Fruit fly (Drosophila melanogaster): Measurements from ENCODE around the gene Usp47.

Gene Usp47

DNA sequence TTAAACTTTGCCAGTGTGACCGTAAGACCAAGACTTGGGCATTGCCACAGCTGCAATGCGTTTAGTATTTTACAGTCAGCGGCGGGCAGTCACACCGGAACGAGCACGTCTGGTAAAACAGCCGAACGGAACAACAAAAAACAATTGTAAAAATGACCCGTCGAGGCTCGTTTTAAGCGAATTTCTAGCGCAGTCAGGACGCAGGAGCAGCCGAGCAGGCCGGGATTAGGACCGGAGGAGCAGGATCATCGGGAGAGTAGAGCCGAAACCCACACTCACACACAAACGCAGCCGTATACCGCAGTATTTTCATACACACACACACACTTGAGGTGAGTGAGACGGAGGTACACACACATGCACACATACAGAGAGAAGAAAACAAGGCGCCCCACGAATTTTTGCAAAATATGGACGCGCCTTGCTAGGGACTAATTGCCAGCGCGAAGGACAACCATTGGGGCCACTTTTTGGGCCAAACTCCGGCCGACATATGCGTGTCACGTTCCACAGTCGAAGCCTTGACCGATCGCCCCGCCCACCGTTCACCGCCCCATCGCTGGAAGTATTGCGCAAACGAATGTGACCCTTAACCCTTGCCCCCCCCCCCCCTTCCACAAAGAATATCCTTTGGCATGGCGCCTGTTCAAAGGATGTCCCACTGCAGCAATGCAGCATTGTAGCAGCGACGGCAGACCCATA is at the start of gene Usp47 (continued):
- TF ChIP-seq zfh2 (GFP tag; optimal IDR thresholded peaks at IDR 0.05): no peak
- TF ChIP-seq CG8359 (GFP tag; optimal IDR thresholded peaks at IDR 0.05; ENCODE audit: borderline replicate concordance): no peak
- TF ChIP-seq HHEX (GFP tag; optimal IDR thresholded peaks at IDR 0.05): no peak
- no peak for TF ChIP-seq CG7839 (tag; optimal IDR thresholded peaks at IDR 0.05)
- no peak for TF ChIP-seq C15 (GFP tag; IDR thresholded peaks at IDR 0.05)
- TF ChIP-seq CG4707 (GFP tag; optimal IDR thresholded peaks at IDR 0.05): no peak
- TF ChIP-seq Doc2 (GFP tag; IDR thresholded peaks at IDR 0.05): no peak
- peak; percentile 62 for TF ChIP-seq HmgZ (tag; optimal IDR thresholded peaks at IDR 0.05)
- TF ChIP-seq CG15073 (GFP tag; optimal IDR thresholded peaks at IDR 0.05): no peak
- no peak for TF ChIP-seq CG9727 (GFP tag; optimal IDR thresholded peaks at IDR 0.05)
- TF ChIP-seq Bgb (GFP tag; IDR thresholded peaks at IDR 0.05; ENCODE audit: partially characterized antibody): peak; percentile 41; the same call in 1 of the 2 replicates
- no peak for TF ChIP-seq ftz-f1 (GFP tag; optimal IDR thresholded peaks at IDR 0.05)
- TF ChIP-seq CG14965 (GFP tag; optimal IDR thresholded peaks at IDR 0.05; ENCODE audit: borderline replicate concordance): no peak
- no peak for TF ChIP-seq Dfd (GFP tag; optimal IDR thresholded peaks at IDR 0.05)
- no peak for TF ChIP-seq vfl (GFP tag; optimal IDR thresholded peaks at IDR 0.05)
- peak; percentile 47; the same call in 1 of the 2 replicates for TF ChIP-seq CG13287 (GFP tag; IDR thresholded peaks at IDR 0.05; ENCODE audit: partially characterized antibody)
- TF ChIP-seq CG17612 (GFP tag; IDR thresholded peaks at IDR 0.05): no peak
- TF ChIP-seq CG3847 (GFP tag; IDR thresholded peaks at IDR 0.05): peak; percentile 16; the same call in 1 of the 2 replicates
- TF ChIP-seq CG30020 (tag; optimal IDR thresholded peaks at IDR 0.05): no peak
- no peak for TF ChIP-seq CG31388 (GFP tag; optimal IDR thresholded peaks at IDR 0.05)
- no peak for TF ChIP-seq Rfx (GFP tag; IDR thresholded peaks at IDR 0.05)
- TF ChIP-seq Jarid2 (GFP tag; optimal IDR thresholded peaks at IDR 0.05): peak; percentile 59
- TF ChIP-seq Hsf (GFP tag; optimal IDR thresholded peaks at IDR 0.05): no peak
- TF ChIP-seq Fer2 (tag; optimal IDR thresholded peaks at IDR 0.05): no peak
- TF ChIP-seq dm (GFP tag; optimal IDR thresholded peaks at IDR 0.05): peak; percentile 7
- no peak for TF ChIP-seq Gsc (GFP tag; IDR thresholded peaks at IDR 0.05)
- TF ChIP-seq stc (GFP tag; IDR thresholded peaks at IDR 0.05): no peak
- no peak for TF ChIP-seq Oli (tag; optimal IDR thresholded peaks at IDR 0.05)
- no peak for TF ChIP-seq CG4328 (GFP tag; optimal IDR thresholded peaks at IDR 0.05)
- no peak for TF ChIP-seq CG16815 (GFP tag; optimal IDR thresholded peaks at IDR 0.05)
- peak; percentile 38; the same call in 1 of the 3 replicates for TF ChIP-seq vnd (GFP tag; IDR thresholded peaks at IDR 0.05; ENCODE audit: partially characterized antibody)
- TF ChIP-seq kay (GFP tag; optimal IDR thresholded peaks at IDR 0.05): no peak
- no peak for TF ChIP-seq CG12744 (GFP tag; optimal IDR thresholded peaks at IDR 0.05)
- TF ChIP-seq sug (tag; optimal IDR thresholded peaks at IDR 0.05): peak; percentile 6
- no peak for TF ChIP-seq Antp (GFP tag; optimal IDR thresholded peaks at IDR 0.05)
- TF ChIP-seq dati (GFP tag; IDR thresholded peaks at IDR 0.05): no peak
- peak; percentile 89 for TF ChIP-seq MESR4 (GFP tag; optimal IDR thresholded peaks at IDR 0.05)
- TF ChIP-seq Drgx (GFP tag; IDR thresholded peaks at IDR 0.05): 0 out of 2 replicates have a peak, but pooled peaks have one; percentile 5
- no peak for TF ChIP-seq br (optimal IDR thresholded peaks at IDR 0.05)
- no peak for TF ChIP-seq CG17829 (tag; optimal IDR thresholded peaks at IDR 0.05)
- TF ChIP-seq CG15011 (GFP tag; optimal IDR thresholded peaks at IDR 0.05): no peak
- no peak for TF ChIP-seq CG3065 (GFP tag; optimal IDR thresholded peaks at IDR 0.05)
- no peak for TF ChIP-seq Side (GFP tag; optimal IDR thresholded peaks at IDR 0.05)
- no peak for TF ChIP-seq Tbp (GFP tag; optimal IDR thresholded peaks at IDR 0.05)
- no peak for TF ChIP-seq CG9932 (GFP tag; IDR thresholded peaks at IDR 0.05)
- no peak for TF ChIP-seq fru (optimal IDR thresholded peaks at IDR 0.05)
- 0 out of 3 replicates have a peak, but pooled peaks have one; percentile 31 for TF ChIP-seq CG6791 (GFP tag; IDR thresholded peaks at IDR 0.05; ENCODE audit: partially characterized antibody)
- TF ChIP-seq Vsx1 (GFP tag; optimal IDR thresholded peaks at IDR 0.05): no peak
- TF ChIP-seq CTCF (GFP tag; optimal IDR thresholded peaks at IDR 0.05): no peak
- TF ChIP-seq CG8089 (GFP tag; optimal IDR thresholded peaks at IDR 0.05): no peak
- TF ChIP-seq schlank (tag; optimal IDR thresholded peaks at IDR 0.05): no peak

Data from whole organism, embryonic.